Fruit fly (Drosophila melanogaster) whole organism, embryonic: ENCODE results near the gene ClpX.

ENCODE experiments used
- ATbp ChIP-seq: fragments of 200-800 bp; sonication (Bioruptor generic); optimal IDR thresholded peaks from 2 replicates; lab custom pipeline; 2017; ENCODE audit warnings: missing biosample characterization, mild to moderate bottlenecking, missing genetic modification characterization, missing genetic modification reagents
- Antp ChIP-seq: fragments of 200-800 bp; sonication (Bioruptor generic); optimal IDR thresholded peaks from 3 replicates; lab custom pipeline; 2016; ENCODE audit warnings: missing biosample characterization, missing genetic modification characterization
- CG10959 ChIP-seq: fragments of 200-800 bp; sonication (Bioruptor generic); IDR thresholded peaks from 2 replicates; pipeline ENCODE4 v1.3.6; 2022; ENCODE audit warnings: missing biosample characterization, missing genetic modification characterization
- CG10979 ChIP-seq: fragments of 200-800 bp; sonication (Bioruptor generic); optimal IDR thresholded peaks from 2 replicates; lab custom pipeline; 2018; ENCODE audit warnings: missing biosample characterization, mild to moderate bottlenecking, missing genetic modification characterization, moderate library complexity
- CG11247 ChIP-seq: fragments of 200-800 bp; sonication (Bioruptor generic); IDR thresholded peaks from 2 replicates; pipeline ENCODE4 v1.3.6; 2022; ENCODE audit warnings: missing biosample characterization, missing genetic modification characterization
- CG11560 ChIP-seq: fragments of 200-800 bp; sonication (Bioruptor generic); IDR thresholded peaks from 3 replicates; pipeline ENCODE4 v1.3.6; 2022; ENCODE audit warnings: missing biosample characterization, missing genetic modification characterization
- CG11723 ChIP-seq: fragments of 200-800 bp; sonication (Bioruptor generic); optimal IDR thresholded peaks from 2 replicates; lab custom pipeline; 2017; ENCODE audit warnings: missing biosample characterization, mild to moderate bottlenecking, missing genetic modification characterization
- CG15073 ChIP-seq: fragments of 200-800 bp; sonication (Bioruptor generic); optimal IDR thresholded peaks from 2 replicates; lab custom pipeline; 2016; ENCODE audit warnings: missing biosample characterization, missing genetic modification characterization
- CG18764 ChIP-seq: fragments of 200-800 bp; sonication (Bioruptor generic); optimal IDR thresholded peaks from 3 replicates; lab custom pipeline; 2016; ENCODE audit warnings: missing biosample characterization, missing genetic modification characterization
- CG30403 ChIP-seq: fragments of 200-800 bp; sonication (Bioruptor generic); optimal IDR thresholded peaks from 3 replicates; lab custom pipeline; 2016; ENCODE audit warnings: missing biosample characterization, missing genetic modification characterization
- CG33213 ChIP-seq: fragments of 200-800 bp; sonication (Bioruptor generic); optimal IDR thresholded peaks from 3 replicates; lab custom pipeline; 2016; ENCODE audit warnings: missing biosample characterization, missing genetic modification characterization
- CG34224 ChIP-seq: fragments of 200-800 bp; sonication (Bioruptor generic); IDR thresholded peaks from 3 replicates; pipeline ENCODE4 v1.3.6; 2022; ENCODE audit warnings: missing biosample characterization, missing genetic modification characterization; ENCODE audit not compliant: partially characterized antibody
- CG34376 ChIP-seq: fragments of 200-800 bp; sonication (Bioruptor generic); optimal IDR thresholded peaks from 2 replicates; lab custom pipeline; 2018; ENCODE audit warnings: missing biosample characterization, mild to moderate bottlenecking, missing genetic modification characterization
- CG42726 ChIP-seq: fragments of 200-800 bp; sonication (Bioruptor generic); IDR thresholded peaks from 2 replicates; pipeline ENCODE4 v1.3.6; 2022; ENCODE audit warnings: missing biosample characterization, missing genetic modification characterization; ENCODE audit not compliant: partially characterized antibody
- CG43689 ChIP-seq: fragments of 200-800 bp; sonication (Bioruptor generic); IDR thresholded peaks from 2 replicates; pipeline ENCODE4 v1.3.6; 2022; ENCODE audit warnings: missing biosample characterization, missing genetic modification characterization
- CG4404 ChIP-seq: fragments of 200-800 bp; sonication (Bioruptor generic); IDR thresholded peaks from 2 replicates; pipeline ENCODE4 v1.3.6; 2022; ENCODE audit warnings: missing biosample characterization, missing genetic modification characterization
- CG6175 ChIP-seq: fragments of 200-800 bp; sonication (Bioruptor generic); IDR thresholded peaks from 3 replicates; pipeline ENCODE4 v1.3.6; 2022; ENCODE audit warnings: missing biosample characterization, missing genetic modification characterization
- CG7357 ChIP-seq: fragments of 200-800 bp; sonication (Bioruptor generic); IDR thresholded peaks from 3 replicates; pipeline ENCODE4 v1.3.6; 2022; ENCODE audit warnings: missing biosample characterization, missing genetic modification characterization
- CG7372 ChIP-seq: fragments of 200-800 bp; sonication (Bioruptor generic); IDR thresholded peaks from 2 replicates; pipeline ENCODE4 v1.3.6; 2022; ENCODE audit warnings: missing biosample characterization, missing genetic modification characterization
- CG7928 ChIP-seq: fragments of 200-800 bp; sonication (Bioruptor generic); optimal IDR thresholded peaks from 2 replicates; lab custom pipeline; 2017; ENCODE audit warnings: missing biosample characterization, mild to moderate bottlenecking, missing genetic modification characterization
- CG8281 ChIP-seq: fragments of 200-800 bp; sonication (Bioruptor generic); optimal IDR thresholded peaks from 2 replicates; lab custom pipeline; 2018; ENCODE audit warnings: missing biosample characterization, mild to moderate bottlenecking, missing genetic modification characterization, moderate library complexity
- CG8290 ChIP-seq, 3 experiments: fragments of 200-800 bp; sonication (Bioruptor generic); optimal IDR thresholded peaks; 2 replicates each; lab custom pipeline; 2016 to 2019; ENCODE audit warnings: missing biosample characterization in 3 of 3, missing genetic modification characterization in 3 of 3, mild to moderate bottlenecking in 2 of 3, moderate library complexity in 1 of 3
- CG8359 ChIP-seq: fragments of 200-800 bp; sonication (Bioruptor generic); optimal IDR thresholded peaks from 2 replicates; lab custom pipeline; 2017; ENCODE audit warnings: missing biosample characterization, mild to moderate bottlenecking, missing genetic modification characterization, borderline replicate concordance
- CG9215 ChIP-seq: fragments of 200-800 bp; sonication (Bioruptor generic); IDR thresholded peaks from 2 replicates; pipeline ENCODE4 v1.3.6; 2022; ENCODE audit warnings: missing biosample characterization, missing genetic modification characterization
- Elba2 ChIP-seq: fragments of 200-800 bp; sonication (Bioruptor generic); optimal IDR thresholded peaks from 3 replicates; lab custom pipeline; 2016; ENCODE audit warnings: missing biosample characterization, missing genetic modification characterization
- Fer1 ChIP-seq: fragments of 200-800 bp; sonication (Bioruptor generic); optimal IDR thresholded peaks from 2 replicates; lab custom pipeline; 2017; ENCODE audit warnings: missing biosample characterization, mild to moderate bottlenecking, missing genetic modification characterization
- HLH4C ChIP-seq: fragments of 200-800 bp; sonication (Bioruptor generic); IDR thresholded peaks from 3 replicates; pipeline ENCODE4 v1.3.6; 2022; ENCODE audit warnings: missing biosample characterization, missing genetic modification characterization; ENCODE audit not compliant: partially characterized antibody
- HmgD ChIP-seq: fragments of 200-800 bp; sonication (Bioruptor generic); optimal IDR thresholded peaks from 3 replicates; lab custom pipeline; 2016; ENCODE audit warnings: missing biosample characterization, missing genetic modification characterization
- Lim3 ChIP-seq: fragments of 200-800 bp; sonication (Bioruptor generic); IDR thresholded peaks from 2 replicates; pipeline ENCODE4 v1.3.6; 2022; ENCODE audit warnings: missing biosample characterization, missing genetic modification characterization
- MTF-1 ChIP-seq: fragments of 200-800 bp; sonication (Bioruptor generic); optimal IDR thresholded peaks from 2 replicates; lab custom pipeline; 2018; ENCODE audit warnings: missing biosample characterization, mild to moderate bottlenecking, missing genetic modification characterization, borderline replicate concordance
- Mad ChIP-seq: fragments of 200-800 bp; sonication (Bioruptor generic); optimal IDR thresholded peaks from 2 replicates; lab custom pipeline; 2016; ENCODE audit warnings: missing biosample characterization, missing genetic modification characterization
- Pdp1 ChIP-seq, 2 experiments: fragments of 200-800 bp; sonication (Bioruptor generic); optimal IDR thresholded peaks; 3 replicates each; lab custom pipeline; 2016; ENCODE audit warnings: missing biosample characterization in 2 of 2, missing genetic modification characterization in 2 of 2, mild to moderate bottlenecking in 1 of 2, moderate library complexity in 1 of 2
- Six4 ChIP-seq: fragments of 200-800 bp; sonication (Bioruptor generic); optimal IDR thresholded peaks from 2 replicates; lab custom pipeline; 2016; ENCODE audit warnings: missing biosample characterization, missing genetic modification characterization
- Vsx1 ChIP-seq: fragments of 200-800 bp; sonication (Bioruptor generic); optimal IDR thresholded peaks from 2 replicates; lab custom pipeline; 2017; ENCODE audit warnings: missing biosample characterization, mild to moderate bottlenecking, missing genetic modification characterization, missing genetic modification reagents
- ato ChIP-seq: fragments of 200-800 bp; sonication (Bioruptor generic); IDR thresholded peaks from 2 replicates; pipeline ENCODE4 v1.3.6; 2022; ENCODE audit warnings: missing biosample characterization, missing genetic modification characterization; ENCODE audit not compliant: partially characterized antibody
- bsh ChIP-seq, 2 experiments: fragments of 200-800 bp; sonication (Bioruptor generic); optimal IDR thresholded peaks; 2 replicates each; lab custom pipeline; 2017 to 2018; ENCODE audit warnings: mild to moderate bottlenecking in 2 of 2, missing biosample characterization in 2 of 2, missing genetic modification characterization in 2 of 2, moderate library complexity in 1 of 2
- corto ChIP-seq: fragments of 200-800 bp; sonication (Bioruptor generic); optimal IDR thresholded peaks from 2 replicates; lab custom pipeline; 2016; ENCODE audit warnings: missing biosample characterization, mild to moderate bottlenecking, missing genetic modification characterization, moderate library complexity
- dmrt99B ChIP-seq: fragments of 200-800 bp; sonication (Bioruptor generic); optimal IDR thresholded peaks from 2 replicates; lab custom pipeline; 2018; ENCODE audit warnings: missing biosample characterization, mild to moderate bottlenecking, missing genetic modification characterization, moderate library complexity
- emc ChIP-seq: fragments of 200-800 bp; sonication (Bioruptor generic); optimal IDR thresholded peaks from 2 replicates; lab custom pipeline; 2016; ENCODE audit warnings: missing biosample characterization, missing genetic modification characterization
- exex ChIP-seq: fragments of 200-800 bp; sonication (Bioruptor generic); optimal IDR thresholded peaks from 4 replicates; lab custom pipeline; 2018; ENCODE audit warnings: missing biosample characterization, mild to moderate bottlenecking, missing genetic modification characterization, moderate library complexity
- ftz-f1 ChIP-seq: fragments of 200-800 bp; sonication (Bioruptor generic); optimal IDR thresholded peaks from 2 replicates; lab custom pipeline; 2016; ENCODE audit warnings: missing biosample characterization, missing genetic modification characterization
- gt ChIP-seq: fragments of 200-800 bp; sonication (Bioruptor generic); IDR thresholded peaks from 2 replicates; pipeline ENCODE4 v1.3.6; 2022; ENCODE audit warnings: missing biosample characterization, missing genetic modification characterization
- inv ChIP-seq: fragments of 200-800 bp; sonication (Bioruptor generic); IDR thresholded peaks from 2 replicates; pipeline ENCODE4 v1.3.6; 2022; ENCODE audit warnings: missing biosample characterization, missing genetic modification characterization; ENCODE audit not compliant: partially characterized antibody
- jumu ChIP-seq: fragments of 200-800 bp; sonication (Bioruptor generic); optimal IDR thresholded peaks from 3 replicates; lab custom pipeline; 2016; ENCODE audit warnings: missing biosample characterization, missing genetic modification characterization
- nmo ChIP-seq: fragments of 200-800 bp; sonication (Bioruptor generic); optimal IDR thresholded peaks from 2 replicates; lab custom pipeline; 2018; ENCODE audit warnings: missing biosample characterization, mild to moderate bottlenecking, missing genetic modification characterization, moderate library complexity
- psq ChIP-seq: fragments of 200-800 bp; sonication (Bioruptor generic); optimal IDR thresholded peaks from 2 replicates; lab custom pipeline; 2017; ENCODE audit warnings: missing biosample characterization, missing genetic modification characterization
- tio ChIP-seq: fragments of 200-800 bp; sonication (Bioruptor generic); optimal IDR thresholded peaks from 2 replicates; lab custom pipeline; 2017; ENCODE audit warnings: missing biosample characterization, missing genetic modification characterization, inconsistent platforms
- ttk ChIP-seq: fragments of 200-800 bp; sonication (Bioruptor generic); IDR thresholded peaks from 2 replicates; pipeline ENCODE4 v2.1.2; 2022; ENCODE audit warnings: missing biosample characterization, missing genetic modification characterization

The ClpX gene

DNA sequence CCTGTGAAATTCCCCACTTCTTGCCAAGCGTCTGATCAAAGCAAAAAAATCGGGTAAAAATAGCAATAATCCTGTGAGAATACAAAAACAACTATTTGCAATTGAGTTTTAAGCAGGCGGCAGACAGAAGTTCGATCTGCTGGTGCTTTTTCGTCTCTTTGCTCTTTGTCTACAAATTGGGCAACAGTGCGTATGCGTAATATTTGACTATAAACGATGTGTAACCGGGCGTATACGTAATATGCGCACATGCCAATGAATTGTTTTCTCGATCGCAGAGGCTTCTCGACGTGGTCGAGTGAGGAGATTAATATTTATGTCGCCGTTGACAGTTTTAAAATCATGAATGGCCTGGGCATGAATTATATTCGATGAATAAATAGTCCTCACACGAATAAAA is 8.2 kb downstream of the ClpX start:
- TF ChIP-seq CG10959, result 0 out of 2 replicates have a peak, but pooled peaks have one; percentile 17
- no peak for TF ChIP-seq CG34224
- peak in 1 of 2 experiments; percentile 62 for TF ChIP-seq Pdp1 (GFP tag; optimal IDR thresholded peaks at IDR 0.05; lab: Kevin White, UChicago)
- TF ChIP-seq CG10979 (tag; lab: Kevin White, UChicago), result peak; percentile 6
- TF ChIP-seq CG8290 (GFP tag; optimal IDR thresholded peaks at IDR 0.05; lab: Kevin White, UChicago), result no peak
- TF ChIP-seq CG8290 (tag; optimal IDR thresholded peaks at IDR 0.05; lab: Kevin White, UChicago), result no peak
- TF ChIP-seq MTF-1, result no peak
- TF ChIP-seq CG43689, result no peak
- peak; percentile 93 for TF ChIP-seq CG7372 (GFP tag; lab: Robert Waterston, UW)
- TF ChIP-seq CG18764 (GFP tag; lab: Kevin White, UChicago), result no peak

DNA sequence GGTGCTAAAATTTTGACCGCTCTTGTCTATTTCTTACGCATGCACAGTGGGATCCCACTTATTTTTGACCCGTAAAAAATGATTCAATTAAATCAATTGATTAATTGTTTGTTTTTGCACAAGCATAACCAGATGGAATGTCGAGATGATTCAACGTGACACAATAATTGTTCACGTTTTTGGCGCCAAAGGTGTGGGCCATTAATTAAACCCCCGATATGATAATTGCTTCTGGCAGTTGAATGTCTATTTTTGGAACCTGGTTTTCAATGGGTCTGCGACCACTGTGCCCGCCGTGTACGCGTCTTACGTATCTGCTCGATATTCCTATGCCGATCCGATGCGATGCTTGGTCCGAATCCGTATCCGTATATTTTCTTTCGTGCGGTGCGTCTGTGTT is 11.4 kb downstream of the ClpX start:
- TF ChIP-seq CG6175 (peak; percentile 11; the same call in 1 of the 3 replicates), CG11560 (peak; percentile 55; the same call in 2 of the 3 replicates), dmrt99B (tag; lab: Kevin White, UChicago) (peak; percentile 80), bsh (GFP tag; optimal IDR thresholded peaks at IDR 0.05; lab: Kevin White, UChicago) (peak in 1 of 2 experiments; percentile 75), CG33213 (GFP tag; lab: Kevin White, UChicago) (peak; percentile 58), ato (GFP tag; lab: Robert Waterston, UW) (0 out of 2 replicates have a peak, but pooled peaks have one; percentile 38), CG7357 (GFP tag; lab: Robert Waterston, UW) (peak; percentile 67; the same call in 2 of the 3 replicates), Mad (GFP tag; lab: Kevin White, UChicago) (peak; percentile 29), CG7928 (GFP tag; lab: Kevin White, UChicago) (no peak), emc (GFP tag; lab: Kevin White, UChicago) (peak; percentile 58), CG11723 (GFP tag; lab: Kevin White, UChicago) (peak; percentile 52), jumu (peak; percentile 80), psq (GFP tag; lab: Kevin White, UChicago) (no peak), Lim3 (GFP tag; lab: Robert Waterston, UW) (peak; percentile 49; the same call in 1 of the 2 replicates), CG15073 (GFP tag; lab: Kevin White, UChicago) (no peak), corto (GFP tag; lab: Kevin White, UChicago) (no peak), HLH4C (GFP tag; lab: Robert Waterston, UW) (peak; percentile 40; the same call in 1 of the 3 replicates), inv (peak; percentile 27; the same call in 1 of the 2 replicates), CG9215 (GFP tag; lab: Robert Waterston, UW) (peak; percentile 69), nmo (peak; percentile 76), CG34376 (peak; percentile 20), Antp (GFP tag; lab: Kevin White, UChicago) (peak; percentile 85), CG8359 (GFP tag; lab: Kevin White, UChicago) (peak; percentile 45), CG8281 (tag; lab: Kevin White, UChicago) (peak; percentile 50), Vsx1 (GFP tag; lab: Kevin White, UChicago) (no peak), Six4 (GFP tag; lab: Kevin White, UChicago) (peak; percentile 72), HmgD (GFP tag; lab: Kevin White, UChicago) (peak; percentile 31), exex (tag; lab: Kevin White, UChicago) (no peak), ATbp (GFP tag; lab: Kevin White, UChicago) (peak; percentile 65), CG42726 (no peak), Fer1 (GFP tag; lab: Kevin White, UChicago) (peak; percentile 80), ftz-f1 (GFP tag; lab: Kevin White, UChicago) (no peak), ttk (peak; percentile 63), gt (peak; percentile 26; the same call in 1 of the 2 replicates), tio (peak; percentile 39), CG4404 (GFP tag; lab: Robert Waterston, UW) (peak; percentile 64), Elba2 (no peak), CG11247 (GFP tag; lab: Robert Waterston, UW) (peak; percentile 65), CG30403 (GFP tag; lab: Kevin White, UChicago) (peak; percentile 66)
